Worm (Caenorhabditis elegans) whole organism, L4/young adult: ENCODE data around the gene dhcr-24.

Source experiments
- W03F9.2 ChIP-seq: fragments of 150-350 bp; optimal IDR thresholded peaks from 2 replicates; lab custom pipeline; 2014; ENCODE audit warnings: missing biosample characterization, missing genetic modification characterization
- dao-5 ChIP-seq: sonication (generic microtip); optimal IDR thresholded peaks from 2 replicates; lab custom pipeline; 2016; ENCODE audit warnings: missing genotype, missing genetic modification characterization, moderate library complexity, missing compliant biosample characterization
- him-1 ChIP-seq: sonication (generic microtip); optimal IDR thresholded peaks from 2 replicates; lab custom pipeline; 2016; ENCODE audit warnings: missing genotype, missing genetic modification reagents, missing genetic modification characterization, missing compliant biosample characterization

DNA sequence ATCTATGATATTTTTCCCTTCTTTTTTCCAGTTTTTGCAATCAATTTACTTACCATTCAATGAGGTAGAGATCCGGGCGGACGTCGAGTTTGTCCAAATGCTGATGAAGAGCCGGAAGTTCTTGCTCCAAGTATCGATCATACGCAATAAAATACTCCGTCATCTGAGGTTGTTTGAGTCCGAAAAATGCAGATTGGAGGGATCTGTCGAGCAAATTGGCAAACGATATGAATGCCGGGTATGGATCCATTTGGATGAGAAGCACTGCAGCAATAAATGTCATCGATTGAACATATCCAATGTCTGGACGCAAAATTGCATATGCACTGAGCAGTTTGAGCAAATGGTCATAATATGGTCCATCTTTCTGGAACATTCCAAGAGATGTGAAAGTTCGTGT is 36.8 kb downstream of the dhcr-24 start:
- TF ChIP-seq him-1 (tag; lab: Kevin White, UChicago) (no peak), W03F9.2 (tag; lab: Kevin White, UChicago) (no peak), dao-5 (tag; lab: Kevin White, UChicago) (no peak)
